Worm (Caenorhabditis elegans): ENCODE results near the gene npl-4.1.

The npl-4.1 gene

ce11 chrII:5646942-5647341 lies 15.8 kb downstream of the npl-4.1 start, which contains the start of gene F59E12.9:
Gene F59E12.9, minus strand, starts transcription at chrII:5647042.
- TF ChIP-seq egl-43 (GFP tag; IDR thresholded peaks at IDR 0.05) (no peak), lin-15B (tag; optimal IDR thresholded peaks at IDR 0.05) (no peak), hlh-30 (tag; optimal IDR thresholded peaks at IDR 0.05; ENCODE audit: insufficient read depth) (no peak)

ce11 chrII:5648272-5648671 lies 17.1 kb downstream of the npl-4.1 start, which contains the start of gene ddl-1:
Gene ddl-1, minus strand, starts transcription at chrII:5648372.
- no peak for TF ChIP-seq zip-2 (tag; optimal IDR thresholded peaks at IDR 0.05)
- no peak for TF ChIP-seq Y105C5A.15 (GFP tag; IDR thresholded peaks at IDR 0.05)
- no peak for TF ChIP-seq F10B5.3 (tag; optimal IDR thresholded peaks at IDR 0.05)
- no peak for TF ChIP-seq lsy-2 (tag; optimal IDR thresholded peaks at IDR 0.05)
- TF ChIP-seq skn-1 (tag; optimal IDR thresholded peaks at IDR 0.05), result no peak
- no peak for TF ChIP-seq ZK546.5 (tag; optimal IDR thresholded peaks at IDR 0.05)

DNA sequence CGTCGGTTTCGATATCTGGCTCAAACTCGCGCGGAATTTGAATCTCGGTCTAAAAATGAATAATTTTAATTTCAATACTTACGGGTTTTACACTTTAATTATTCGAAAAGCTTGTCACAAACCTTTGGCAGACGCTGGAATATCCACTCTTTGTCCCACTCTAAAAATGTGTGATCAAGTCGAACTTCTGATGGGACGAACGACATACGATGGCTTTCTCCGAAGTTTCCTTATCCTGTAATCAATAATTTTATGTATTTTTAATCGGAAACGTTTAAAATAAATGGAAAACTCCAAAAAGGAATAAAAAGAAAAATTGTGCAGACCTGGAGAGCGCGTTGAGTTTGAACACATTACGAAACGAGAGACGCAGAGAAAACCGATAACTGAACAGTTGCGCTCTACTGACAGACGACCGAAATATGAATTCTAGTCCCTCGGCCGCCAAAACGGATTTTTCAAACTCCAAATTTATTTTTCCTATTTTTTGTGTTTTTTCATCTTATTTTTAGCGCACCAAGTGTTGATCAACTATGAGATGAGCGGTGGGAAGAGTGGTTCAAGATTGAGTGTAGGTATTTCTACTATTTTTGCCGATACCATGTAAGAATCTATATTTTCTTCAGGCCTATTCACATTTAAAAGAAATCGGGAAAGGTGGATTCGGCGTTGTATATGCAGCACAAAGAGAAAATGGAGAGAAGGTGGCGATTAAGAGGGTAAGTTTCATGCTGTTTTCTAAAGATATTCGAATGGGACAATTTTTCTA lies 18.3 kb downstream of the npl-4.1 start, which contains the start of the genes sam-4, F59E12.17 and zyg-1:
Gene sam-4, minus strand, starts transcription at position 51 of the 769 bp plus-strand sequence.
Gene F59E12.17, minus strand, starts transcription at position 235 of the 769 bp plus-strand sequence.
Gene zyg-1, plus strand, starts transcription at position 513 of the 769 bp plus-strand sequence.
- TF ChIP-seq fkh-10 (GFP tag; optimal IDR thresholded peaks at IDR 0.05), result peak; percentile 13
- TF ChIP-seq duxl-1 (tag; optimal IDR thresholded peaks at IDR 0.05; ENCODE audit: poor library complexity), result no peak
- no peak for TF ChIP-seq mdt-29 (GFP tag; IDR thresholded peaks at IDR 0.05)
- no peak for TF ChIP-seq Y75B8A.6 (GFP tag; IDR thresholded peaks at IDR 0.05)
- TF ChIP-seq rbr-2 (tag; optimal IDR thresholded peaks at IDR 0.05), result peak; percentile 24
- peak; percentile 31 for TF ChIP-seq lin-15B (tag; optimal IDR thresholded peaks at IDR 0.05)
- TF ChIP-seq hlh-30 (tag; optimal IDR thresholded peaks at IDR 0.05; ENCODE audit: insufficient read depth), result no peak
- peak; percentile 53 for TF ChIP-seq hmg-1.1 (GFP tag; IDR thresholded peaks at IDR 0.05)
- no peak for TF ChIP-seq tra-1 (GFP tag; IDR thresholded peaks at IDR 0.05)
- peak; percentile 29 for TF ChIP-seq nhr-77 (tag; optimal IDR thresholded peaks at IDR 0.05)
- TF ChIP-seq nhr-42 (GFP tag; IDR thresholded peaks at IDR 0.05), result no peak
- no peak for TF ChIP-seq pha-4 (GFP tag; IDR thresholded peaks at IDR 0.05)
- TF ChIP-seq pha-4 (tag; optimal IDR thresholded peaks at IDR 0.05), result peak; percentile 70
- TF ChIP-seq dve-1 (tag; optimal IDR thresholded peaks at IDR 0.05; ENCODE audit: insufficient read depth), result no peak
- TF ChIP-seq lsy-2 (tag; optimal IDR thresholded peaks at IDR 0.05), result peak in 1 of 2 experiments; percentile 81
- TF ChIP-seq aha-1 (tag), result peak; percentile 50
- peak in 1 of 2 experiments; percentile 9 for TF ChIP-seq mdl-1 (tag; optimal IDR thresholded peaks at IDR 0.05)
- peak; percentile 92 for TF ChIP-seq lin-38 (GFP tag; IDR thresholded peaks at IDR 0.05)
- TF ChIP-seq lir-3 (tag; optimal IDR thresholded peaks at IDR 0.05), result no peak
- TF ChIP-seq spr-3 (GFP tag; optimal IDR thresholded peaks at IDR 0.05), result no peak
- no peak for TF ChIP-seq zip-2 (tag; optimal IDR thresholded peaks at IDR 0.05)
- TF ChIP-seq mep-1 (tag; optimal IDR thresholded peaks at IDR 0.05), result no peak
- TF ChIP-seq ces-1 (GFP tag; optimal IDR thresholded peaks at IDR 0.05), result no peak
- TF ChIP-seq arid-1 (GFP tag; conservative IDR thresholded peaks at IDR 0.05), result 0 out of 2 replicates have a peak, but pooled peaks have one; percentile 17
- peak; percentile 77 for TF ChIP-seq nhr-6 (tag; optimal IDR thresholded peaks at IDR 0.05)
- TF ChIP-seq ceh-44 (GFP tag; IDR thresholded peaks at IDR 0.05), result peak; percentile 75; the same call in 1 of the 2 replicates
- peak in 1 of 2 experiments; percentile 70 for TF ChIP-seq hif-1 (tag; optimal IDR thresholded peaks at IDR 0.05)
- no peak for TF ChIP-seq D1046.2 (GFP tag; IDR thresholded peaks at IDR 0.05)
- no peak for TF ChIP-seq dmd-6 (GFP tag; IDR thresholded peaks at IDR 0.05)
- TF ChIP-seq T26A8.4 (GFP tag; IDR thresholded peaks at IDR 0.05), result no peak
- no peak for TF ChIP-seq egl-27 (tag; optimal IDR thresholded peaks at IDR 0.05)
- TF ChIP-seq ZK546.5 (tag; optimal IDR thresholded peaks at IDR 0.05), result no peak
- peak; percentile 74 for TF ChIP-seq dpl-1 (GFP tag; optimal IDR thresholded peaks at IDR 0.05)
- TF ChIP-seq fos-1 (tag; optimal IDR thresholded peaks at IDR 0.05), result no peak
- TF ChIP-seq lin-29 (GFP tag; IDR thresholded peaks at IDR 0.05), result no peak
- TF ChIP-seq dmd-8 (GFP tag; IDR thresholded peaks at IDR 0.05), result no peak
- TF ChIP-seq mes-2 (tag; optimal IDR thresholded peaks at IDR 0.05; ENCODE audit: poor library complexity, severe bottlenecking), result peak; percentile 94
- peak; percentile 50; the same call in 1 of the 2 replicates for TF ChIP-seq Y48G9A.11 (GFP tag; IDR thresholded peaks at IDR 0.05)
- no peak for TF ChIP-seq F26F4.8 (GFP tag; conservative IDR thresholded peaks at IDR 0.05)
- peak; percentile 8 for TF ChIP-seq hlh-11 (tag; optimal IDR thresholded peaks at IDR 0.05)
- TF ChIP-seq F10B5.3 (tag; optimal IDR thresholded peaks at IDR 0.05), result no peak

All from whole organism, L4 larva.